Worm (Caenorhabditis elegans) whole organism, L4 larva: Measurements from ENCODE around the gene srlf-14.

Experiments
- ceh-82 ChIP-seq: sonication (generic microtip); optimal IDR thresholded peaks from 2 replicates; lab custom pipeline; 2017; ENCODE audit warnings: missing biosample characterization, missing genetic modification characterization
- ctbp-1 ChIP-seq: fragments of 200-800 bp; sonication (Bioruptor generic); IDR thresholded peaks from 2 replicates; pipeline ENCODE4 v1.3.6; 2022; ENCODE audit warnings: missing genetic modification reagents, missing genetic modification characterization, missing compliant biosample characterization
- duxl-1 ChIP-seq: sonication (generic microtip); optimal IDR thresholded peaks from 2 replicates; lab custom pipeline; 2016; ENCODE audit warnings: mild to moderate bottlenecking, missing genetic modification characterization, moderate library complexity, missing compliant biosample characterization; ENCODE audit not compliant: poor library complexity
- gei-8 ChIP-seq: fragments of 200-800 bp; sonication (Bioruptor generic); optimal IDR thresholded peaks from 2 replicates; lab custom pipeline; 2018; ENCODE audit warnings: mild to moderate bottlenecking, missing genetic modification characterization, missing compliant biosample characterization
- jun-1 ChIP-seq: fragments of 150-350 bp; optimal IDR thresholded peaks from 2 replicates; lab custom pipeline; 2014; ENCODE audit warnings: missing biosample characterization, missing genetic modification reagents, missing genetic modification characterization
- mep-1 ChIP-seq: fragments of 150-350 bp; sonication (generic microtip); optimal IDR thresholded peaks from 3 replicates; lab custom pipeline; 2014; ENCODE audit warnings: missing biosample characterization, missing genetic modification characterization
- nhr-11 ChIP-seq: fragments of 150-350 bp; optimal IDR thresholded peaks from 2 replicates; lab custom pipeline; 2014; ENCODE audit warnings: missing biosample characterization, missing genetic modification characterization
- nhr-77 ChIP-seq: fragments of 150-350 bp; optimal IDR thresholded peaks from 2 replicates; lab custom pipeline; 2014; ENCODE audit warnings: missing biosample characterization, missing genetic modification characterization
- skn-1 ChIP-seq: fragments of 150-350 bp; optimal IDR thresholded peaks from 2 replicates; lab custom pipeline; 2014; ENCODE audit warnings: missing biosample characterization, missing genetic modification characterization
- tag-97 ChIP-seq: fragments of 200-800 bp; sonication (Bioruptor generic); IDR thresholded peaks from 2 replicates; pipeline ENCODE4 v1.3.6; 2022; ENCODE audit warnings: missing genetic modification characterization, missing compliant biosample characterization
- unc-62 ChIP-seq, 3 experiments: fragments of 150-350 bp in 1 of 3; sonication (generic microtip); optimal IDR thresholded peaks in 2 of 3; peaks in 1 of 3; 1 replicate in 1 of 3; 2 replicates in 2 of 3; lab custom pipeline; 2014 to 2017; ENCODE audit warnings: missing biosample characterization in 3 of 3, missing genetic modification characterization in 3 of 3, missing genetic modification reagents in 3 of 3, missing genotype in 1 of 3

DNA sequence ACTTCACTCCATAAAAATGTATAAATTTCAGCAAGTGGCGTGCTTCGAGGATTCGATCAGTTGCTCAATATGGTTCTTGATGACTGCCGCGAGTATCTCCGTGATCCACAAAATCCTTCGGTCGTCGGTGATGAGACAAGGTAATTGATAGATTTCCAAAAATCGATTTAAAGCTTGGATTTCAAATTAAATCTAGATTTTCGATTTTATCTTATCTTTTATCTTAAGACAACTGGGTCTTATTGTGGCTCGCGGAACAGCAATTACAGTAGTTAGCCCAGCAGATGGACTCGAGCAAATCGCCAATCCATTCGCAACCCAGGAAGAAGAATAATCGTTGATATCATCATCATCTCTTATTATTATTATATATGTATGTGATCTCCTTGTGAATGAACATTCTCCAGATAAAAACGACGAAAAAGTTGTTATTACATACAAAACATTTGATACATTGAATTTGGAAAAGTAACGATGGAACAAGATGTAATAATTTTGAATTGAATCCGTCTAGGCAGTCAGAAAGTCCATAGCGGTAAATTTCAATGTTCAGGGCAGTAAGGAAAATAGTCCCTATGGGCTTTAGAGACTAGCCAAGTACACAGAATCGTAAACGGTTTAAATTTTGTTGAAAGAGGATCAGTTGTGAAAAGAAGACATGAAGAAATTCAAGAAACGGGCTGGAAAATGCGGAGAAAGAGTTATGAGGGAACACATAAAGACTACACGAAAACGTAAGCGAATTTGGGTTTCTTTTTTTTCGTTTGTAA lies 39.8 kb upstream of the srlf-14 start:
- TF ChIP-seq mep-1 (peak; percentile 60), ctbp-1 (GFP tag; lab: Robert Waterston, UW) (peak; percentile 58; the same call in 1 of the 2 replicates), nhr-11 (no peak), tag-97 (GFP tag; lab: Robert Waterston, UW) (no peak), nhr-77 (peak; percentile 70), duxl-1 (tag; lab: Kevin White, UChicago) (peak; percentile 2), skn-1 (no peak), ceh-82 (tag; lab: Kevin White, UChicago) (no peak), jun-1 (no peak), unc-62 (GFP tag; optimal IDR thresholded peaks at IDR 0.05 in 1 of 2; lab: Kevin White, UChicago) (peak in 1 of 2 experiments; percentile 65), unc-62 (tag; optimal IDR thresholded peaks at IDR 0.05; lab: Kevin White, UChicago) (no peak), gei-8 (GFP tag; lab: Kevin White, UChicago) (peak; percentile 40)
